Worm (Caenorhabditis elegans): ENCODE data around the gene F37C12.10.

Gene F37C12.10

DNA sequence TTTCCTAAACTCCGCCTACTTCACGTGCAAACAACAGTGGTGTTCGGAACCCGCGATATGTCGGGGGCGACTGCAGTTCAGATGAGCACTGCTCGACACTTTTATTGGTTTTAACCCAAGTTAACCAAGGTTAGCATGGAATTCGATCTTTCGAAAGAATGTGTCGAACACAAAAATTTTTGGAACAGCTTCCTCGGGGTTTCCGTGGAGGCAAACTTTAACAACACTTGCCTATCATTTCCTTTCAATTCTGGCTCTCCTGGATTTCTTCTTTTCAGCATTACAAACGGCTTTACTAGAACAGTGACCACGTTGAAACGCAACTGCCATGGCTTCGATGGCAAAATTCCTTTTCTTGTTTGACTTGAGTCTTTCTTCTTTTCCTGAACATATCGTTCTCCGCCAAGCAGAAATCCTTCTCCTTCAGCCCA, 46.9 kb downstream of the F37C12.10 start (continued):
- TF ChIP-seq lin-1 (GFP tag; IDR thresholded peaks at IDR 0.05): peak; percentile 72; the same call in 1 of the 2 replicates
- TF ChIP-seq egl-27 (tag; optimal IDR thresholded peaks at IDR 0.05): peak; percentile 22
- TF ChIP-seq pha-4 (GFP tag; IDR thresholded peaks at IDR 0.05): peak; percentile 63; the same call in 1 of the 2 replicates
- TF ChIP-seq pha-4 (tag; optimal IDR thresholded peaks at IDR 0.05): no peak
- no peak for TF ChIP-seq dmd-8 (GFP tag; IDR thresholded peaks at IDR 0.05)
- peak; percentile 81 for TF ChIP-seq nhr-102 (tag; optimal IDR thresholded peaks at IDR 0.05)
- no peak for TF ChIP-seq zag-1 (tag; optimal IDR thresholded peaks at IDR 0.05)
- TF ChIP-seq daf-16 (GFP tag; optimal IDR thresholded peaks at IDR 0.05): peak; percentile 50 to 53
- peak; percentile 78 for TF ChIP-seq daf-16 (tag; optimal IDR thresholded peaks at IDR 0.05)
- no peak for TF ChIP-seq ZK337.2 (GFP tag; IDR thresholded peaks at IDR 0.05)
- TF ChIP-seq nhr-76 (tag; optimal IDR thresholded peaks at IDR 0.05): no peak
- TF ChIP-seq nhr-6 (tag; optimal IDR thresholded peaks at IDR 0.05): no peak
- peak; percentile 24 for TF ChIP-seq unc-130 (GFP tag; optimal IDR thresholded peaks at IDR 0.05)
- TF ChIP-seq nhr-111 (GFP tag; optimal IDR thresholded peaks at IDR 0.05): peak; percentile 17
- TF ChIP-seq nhr-42 (GFP tag; IDR thresholded peaks at IDR 0.05): peak; percentile 68; the same call in 1 of the 2 replicates
- peak; percentile 73 for TF ChIP-seq hlh-11 (tag; optimal IDR thresholded peaks at IDR 0.05)
- TF ChIP-seq zip-11 (GFP tag; IDR thresholded peaks at IDR 0.05): no peak
- no peak for TF ChIP-seq saeg-2 (GFP tag; IDR thresholded peaks at IDR 0.05)
- TF ChIP-seq mep-1 (tag; optimal IDR thresholded peaks at IDR 0.05): peak; percentile 83
- peak; percentile 27; the same call in 1 of the 2 replicates for TF ChIP-seq hmg-1.1 (GFP tag; IDR thresholded peaks at IDR 0.05)
- TF ChIP-seq zfp-3 (GFP tag; conservative IDR thresholded peaks at IDR 0.05): peak; percentile 59; the same call in 1 of the 2 replicates
- TF ChIP-seq lin-39 (tag; optimal IDR thresholded peaks at IDR 0.05): no peak
- peak; percentile 66 for TF ChIP-seq nhr-10 (tag; optimal IDR thresholded peaks at IDR 0.05)
- TF ChIP-seq aha-1 (tag): peak; percentile 65

DNA sequence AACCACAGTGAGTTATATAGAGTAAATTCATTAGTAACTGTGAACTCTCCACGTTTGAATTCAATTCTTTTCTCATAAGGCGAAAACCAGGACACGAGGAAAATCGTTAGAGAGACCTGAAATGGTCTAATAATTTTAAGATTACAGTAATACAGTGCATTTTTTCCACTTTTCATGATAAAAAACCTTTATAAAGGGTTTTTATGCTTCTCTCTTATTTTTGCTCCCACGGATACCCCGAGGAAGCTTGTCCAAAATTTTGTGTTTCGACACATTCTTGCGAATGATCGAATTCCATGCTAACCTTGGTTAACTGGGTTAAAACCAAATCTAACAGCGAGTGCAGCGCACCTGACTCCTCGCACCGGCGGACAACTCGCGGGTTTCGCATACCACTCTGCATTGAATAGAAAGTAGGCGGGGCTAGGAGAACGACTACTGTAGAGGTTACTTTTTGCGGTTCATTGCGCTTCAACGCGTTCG, 47.9 kb downstream of the F37C12.10 start:
- no peak for TF ChIP-seq cey-2 (tag; optimal IDR thresholded peaks at IDR 0.05; ENCODE audit: borderline replicate concordance, insufficient read depth)
- TF ChIP-seq jun-1 (tag; optimal IDR thresholded peaks at IDR 0.05): no peak
- TF ChIP-seq ZK337.2 (GFP tag; IDR thresholded peaks at IDR 0.05): no peak
- peak; percentile 68; the same call in 1 of the 2 replicates for TF ChIP-seq dmd-8 (GFP tag; IDR thresholded peaks at IDR 0.05)
- no peak for TF ChIP-seq ZK546.5 (tag; optimal IDR thresholded peaks at IDR 0.05)
- TF ChIP-seq dmd-9 (GFP tag; IDR thresholded peaks at IDR 0.05): no peak
- no peak for TF ChIP-seq ceh-32 (tag; optimal IDR thresholded peaks at IDR 0.05; ENCODE audit: poor library complexity)
- TF ChIP-seq zfp-3 (GFP tag; conservative IDR thresholded peaks at IDR 0.05): no peak
- TF ChIP-seq set-16 (GFP tag; IDR thresholded peaks at IDR 0.05): no peak
- no peak for TF ChIP-seq aly-2 (tag; optimal IDR thresholded peaks at IDR 0.05)
- TF ChIP-seq madf-5 (GFP tag; IDR thresholded peaks at IDR 0.05): no peak
- TF ChIP-seq daf-19 (GFP tag; conservative IDR thresholded peaks at IDR 0.05): 0 out of 2 replicates have a peak, but pooled peaks have one; percentile 34
- no peak for TF ChIP-seq lin-1 (GFP tag; IDR thresholded peaks at IDR 0.05)
- peak in 1 of 2 experiments; percentile 56 for TF ChIP-seq lsy-2 (tag; optimal IDR thresholded peaks at IDR 0.05)
- TF ChIP-seq zfp-2 (tag; optimal IDR thresholded peaks at IDR 0.05): no peak
- no peak for TF ChIP-seq ceh-28 (tag; optimal IDR thresholded peaks at IDR 0.05)
- TF ChIP-seq tag-97 (GFP tag; IDR thresholded peaks at IDR 0.05): no peak
- no peak for TF ChIP-seq nhr-41 (GFP tag; IDR thresholded peaks at IDR 0.05)
- TF ChIP-seq dmd-6 (GFP tag; IDR thresholded peaks at IDR 0.05): no peak
- no peak for TF ChIP-seq nhr-48 (tag; optimal IDR thresholded peaks at IDR 0.05)
- no peak for TF ChIP-seq ctbp-1 (GFP tag; IDR thresholded peaks at IDR 0.05)
- no peak for TF ChIP-seq hmg-1.1 (GFP tag; IDR thresholded peaks at IDR 0.05)
- TF ChIP-seq unc-62 (GFP tag; optimal IDR thresholded peaks at IDR 0.05 in 1 of 2): no peak
- TF ChIP-seq unc-62 (tag; optimal IDR thresholded peaks at IDR 0.05): no peak
- peak; percentile 71 for TF ChIP-seq mes-2 (tag; optimal IDR thresholded peaks at IDR 0.05; ENCODE audit: poor library complexity, severe bottlenecking)
- TF ChIP-seq daf-8 (GFP tag; IDR thresholded peaks at IDR 0.05): no peak
- no peak for TF ChIP-seq lin-39 (tag; optimal IDR thresholded peaks at IDR 0.05)
- no peak for TF ChIP-seq ceh-62 (tag; optimal IDR thresholded peaks at IDR 0.05)
- TF ChIP-seq snpc-1.2 (GFP tag; IDR thresholded peaks at IDR 0.05): peak; percentile 50; the same call in 1 of the 2 replicates
- no peak for TF ChIP-seq tra-1 (GFP tag; IDR thresholded peaks at IDR 0.05)
- no peak for TF ChIP-seq F26F4.8 (GFP tag; conservative IDR thresholded peaks at IDR 0.05)
- peak; percentile 82 for TF ChIP-seq snpc-4 (tag; optimal IDR thresholded peaks at IDR 0.05)
- TF ChIP-seq lin-13 (GFP tag; optimal IDR thresholded peaks at IDR 0.05): no peak
- no peak for TF ChIP-seq nhr-111 (GFP tag; optimal IDR thresholded peaks at IDR 0.05)
